Worm (Caenorhabditis elegans): Measurements from ENCODE around the gene ZC21.8.

Gene ZC21.8

DNA sequence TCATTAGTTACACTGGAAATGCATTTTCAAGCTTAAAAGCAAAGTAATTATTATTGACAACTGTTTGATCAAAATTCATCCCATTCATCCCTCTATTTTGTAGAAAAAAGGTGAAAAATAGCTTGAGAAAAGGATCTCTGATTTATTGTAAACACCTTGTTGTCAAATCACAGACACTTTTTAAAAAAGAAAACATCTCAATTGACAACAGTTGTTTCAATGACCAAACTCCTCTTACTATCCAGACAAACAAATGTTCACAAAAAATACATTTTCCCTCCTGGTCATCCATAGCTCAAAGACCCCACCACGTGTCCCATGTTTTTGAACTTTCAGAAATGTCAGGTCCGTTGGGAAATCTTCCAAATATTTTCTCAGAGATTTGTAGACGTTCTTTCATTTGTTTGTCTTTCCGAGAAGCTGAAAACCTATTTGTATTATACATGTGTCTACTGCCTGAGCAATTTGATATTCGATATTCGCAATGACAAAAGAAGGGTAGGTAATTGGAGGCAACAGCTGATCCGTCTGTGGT is 14.9 kb upstream of the ZC21.8 start, which contains the start of gene trp-1:
TSS of gene trp-1 (plus strand) at position 485 of the 535 bp plus-strand sequence.
- TF ChIP-seq sptf-2 (GFP tag; optimal IDR thresholded peaks at IDR 0.05): no peak
- TF ChIP-seq F10E7.11 (tag; optimal IDR thresholded peaks at IDR 0.05): no peak
- no peak for TF ChIP-seq fkh-3 (tag; optimal IDR thresholded peaks at IDR 0.05)

DNA sequence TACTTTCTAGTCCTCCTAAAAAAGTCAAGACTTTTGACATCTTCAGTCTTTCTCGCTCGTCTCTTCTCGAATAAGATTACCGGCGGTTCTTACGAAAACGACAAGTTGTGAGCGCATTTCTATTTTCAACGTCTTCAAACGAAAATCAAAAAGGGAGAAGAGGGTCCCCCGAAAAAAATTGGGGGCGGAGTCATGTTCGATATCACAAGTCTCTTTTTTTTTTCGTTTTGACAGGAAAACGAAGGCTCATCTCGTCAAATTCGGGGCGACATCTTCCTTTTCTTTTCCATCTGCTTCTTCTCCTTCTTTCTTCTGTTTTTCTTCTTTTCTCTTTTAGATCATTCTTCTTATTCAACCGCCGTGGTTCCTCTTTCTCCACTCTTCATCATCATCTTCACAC is 14.1 kb upstream of the ZC21.8 start:
- no peak for TF ChIP-seq madf-8 (GFP tag; conservative IDR thresholded peaks at IDR 0.05)

DNA sequence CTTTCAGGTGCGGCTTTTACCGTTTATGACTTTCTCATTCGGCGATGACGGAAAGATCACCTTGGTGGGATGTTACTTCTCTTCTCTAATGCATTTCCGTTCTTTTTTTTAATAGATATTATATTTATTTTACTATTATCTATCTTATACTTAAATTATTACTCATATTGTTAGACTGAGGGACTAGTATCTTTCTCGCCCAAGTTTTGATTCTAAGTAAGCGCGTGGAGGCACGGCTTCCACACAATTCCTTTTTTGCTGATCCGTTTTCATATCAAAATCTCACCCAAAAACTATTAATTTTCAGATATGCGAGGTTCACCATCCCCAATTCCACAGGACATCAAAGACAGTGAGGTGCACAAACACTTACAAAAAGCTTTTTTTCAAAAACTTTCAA is 10.0 kb upstream of the ZC21.8 start, which contains the start of gene ZC21.10:
TSS of gene ZC21.10 (plus strand) at position 301 of the 400 bp plus-strand sequence.
- TF ChIP-seq rcor-1 (GFP tag; IDR thresholded peaks at IDR 0.05): no peak
- no peak for TF ChIP-seq T07F8.4 (tag; optimal IDR thresholded peaks at IDR 0.05)
- no peak for TF ChIP-seq D2030.7 (GFP tag; IDR thresholded peaks at IDR 0.05)
- no peak for TF ChIP-seq zim-3 (tag; optimal IDR thresholded peaks at IDR 0.05)
- TF ChIP-seq K11D2.4 (GFP tag; IDR thresholded peaks at IDR 0.05): no peak
- TF ChIP-seq attf-3 (GFP tag; conservative IDR thresholded peaks at IDR 0.05): no peak
- TF ChIP-seq aptf-3 (GFP tag; IDR thresholded peaks at IDR 0.05): no peak
- TF ChIP-seq tbp1 (GFP tag; optimal IDR thresholded peaks at IDR 0.05): no peak
- TF ChIP-seq tbx-9 (tag; optimal IDR thresholded peaks at IDR 0.05; ENCODE audit: borderline replicate concordance): no peak
- no peak for TF ChIP-seq die-1 (tag; optimal IDR thresholded peaks at IDR 0.05)
- TF ChIP-seq sptf-2 (GFP tag; optimal IDR thresholded peaks at IDR 0.05): no peak
- TF ChIP-seq C17E4.6 (GFP tag; IDR thresholded peaks at IDR 0.05): no peak
- no peak for TF ChIP-seq egl-18 (GFP tag; IDR thresholded peaks at IDR 0.05)

DNA sequence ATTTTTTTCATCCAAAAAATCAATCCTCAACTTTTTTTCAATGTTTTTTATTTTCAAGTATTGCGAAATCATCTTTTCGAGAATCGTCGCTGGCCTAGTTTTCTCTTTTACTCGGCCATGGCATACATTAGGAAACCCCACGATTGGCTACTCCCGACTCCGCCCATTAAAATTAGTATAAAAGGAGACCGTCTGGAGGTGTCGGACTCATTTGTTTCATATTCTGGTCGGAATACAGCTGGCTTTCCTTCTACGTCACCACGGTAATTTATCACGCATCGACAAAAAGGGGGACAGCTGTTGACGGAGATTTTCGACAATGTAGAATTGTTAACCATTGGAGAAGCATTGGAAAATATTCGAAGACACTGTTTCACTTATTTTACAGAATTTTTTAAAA is 9.2 kb upstream of the ZC21.8 start:
- TF ChIP-seq egl-18 (GFP tag; IDR thresholded peaks at IDR 0.05) (no peak), hmg-1.2 (GFP tag; IDR thresholded peaks at IDR 0.05) (no peak), hsf-1 (GFP tag; IDR thresholded peaks at IDR 0.05) (peak; percentile 70; the same call in 1 of the 2 replicates), tbx-9 (tag; optimal IDR thresholded peaks at IDR 0.05; ENCODE audit: borderline replicate concordance) (no peak), nfyb-1 (GFP tag; IDR thresholded peaks at IDR 0.05) (peak; percentile 98), ceh-27 (GFP tag; optimal IDR thresholded peaks at IDR 0.05) (peak; percentile 14), mel-28 (tag; optimal IDR thresholded peaks at IDR 0.05; ENCODE audit: borderline replicate concordance) (no peak), aptf-2 (GFP tag; conservative IDR thresholded peaks at IDR 0.05) (no peak), lin-35 (GFP tag; optimal IDR thresholded peaks at IDR 0.05) (no peak), attf-5 (GFP tag; optimal IDR thresholded peaks at IDR 0.05) (peak; percentile 37), D2030.7 (GFP tag; IDR thresholded peaks at IDR 0.05) (no peak), cebp-1 (GFP tag; IDR thresholded peaks at IDR 0.05) (peak; percentile 93), cebp-1 (tag; optimal IDR thresholded peaks at IDR 0.05) (peak; percentile 99), nhr-90 (tag; optimal IDR thresholded peaks at IDR 0.05) (no peak), lin-40 (tag; optimal IDR thresholded peaks at IDR 0.05) (no peak), ztf-22 (GFP tag; optimal IDR thresholded peaks at IDR 0.05) (no peak), nhr-80 (tag; optimal IDR thresholded peaks at IDR 0.05) (no peak), F23B12.7 (tag; optimal IDR thresholded peaks at IDR 0.05; ENCODE audit: insufficient read depth) (no peak), lin-26 (GFP tag; IDR thresholded peaks at IDR 0.05) (no peak), rec-8 (tag; optimal IDR thresholded peaks at IDR 0.05) (no peak), nfya-2 (GFP tag; IDR thresholded peaks at IDR 0.05) (no peak), gei-17 (GFP tag; optimal IDR thresholded peaks at IDR 0.05) (no peak), lsy-27 (tag; optimal IDR thresholded peaks at IDR 0.05; ENCODE audit: borderline replicate concordance, insufficient read depth) (no peak)
